Worm (Caenorhabditis elegans) whole organism, L1 larva: ENCODE measurements around the gene F19B10.10.

ENCODE experiments used
- ama-1 ChIP-seq: fragments of 150-350 bp; optimal IDR thresholded peaks from 2 replicates; lab custom pipeline; 2014
- ets-5 ChIP-seq: fragments of 200-800 bp; sonication (Bioruptor generic); IDR thresholded peaks from 2 replicates; pipeline ENCODE4 v1.3.6; 2022; ENCODE audit warnings: missing genetic modification characterization, missing compliant biosample characterization
- nhr-11 ChIP-seq: fragments of 150-350 bp; optimal IDR thresholded peaks from 2 replicates; lab custom pipeline; 2014; ENCODE audit warnings: missing biosample characterization, missing genetic modification characterization
- nhr-237 ChIP-seq: fragments of 150-350 bp; optimal IDR thresholded peaks from 2 replicates; lab custom pipeline; 2014; ENCODE audit warnings: missing biosample characterization, missing genetic modification characterization
- pag-3 ChIP-seq: sonication (generic microtip); optimal IDR thresholded peaks from 2 replicates; lab custom pipeline; 2017; ENCODE audit warnings: missing genetic modification characterization, mild to moderate bottlenecking, missing compliant biosample characterization, antibody characterized with exemption, borderline replicate concordance; ENCODE audit not compliant: insufficient read depth
- snpc-4 ChIP-seq: fragments of 150-350 bp; optimal IDR thresholded peaks from 2 replicates; lab custom pipeline; 2014; ENCODE audit warnings: missing biosample characterization, missing genetic modification characterization
- tlp-1 ChIP-seq: fragments of 150-350 bp; optimal IDR thresholded peaks from 2 replicates; lab custom pipeline; 2014; ENCODE audit warnings: missing biosample characterization, missing genetic modification characterization

DNA sequence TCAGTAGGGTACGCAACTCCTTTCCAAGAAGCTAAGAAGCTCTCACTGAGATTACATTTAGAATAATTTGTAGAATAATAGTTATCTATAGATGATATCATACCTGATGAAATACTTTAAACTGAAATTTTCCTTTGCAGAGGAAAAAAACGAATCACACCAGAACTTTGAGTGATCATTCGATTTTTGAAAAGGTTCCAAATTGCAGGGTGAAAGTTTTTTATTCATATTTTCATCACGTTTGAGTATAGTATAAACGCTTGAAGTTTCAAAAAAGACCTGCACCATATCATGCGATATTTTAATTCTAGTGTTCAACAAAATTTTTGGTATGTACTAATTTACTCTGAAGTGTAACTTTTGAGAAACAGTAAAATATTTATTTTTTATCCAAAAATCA, 33.4 kb upstream of the F19B10.10 start, which contains the start of gene srh-100:
- no peak for TF ChIP-seq snpc-4 (tag; lab: Kevin White, UChicago)
- no peak for TF ChIP-seq tlp-1 (tag; lab: Kevin White, UChicago)
- no peak for TF ChIP-seq ama-1 (lab: Kevin White, UChicago)
- no peak for TF ChIP-seq nhr-237 (tag; lab: Kevin White, UChicago)
- no peak for TF ChIP-seq nhr-11 (tag; lab: Kevin White, UChicago)
- TF ChIP-seq pag-3 (tag; lab: Kevin White, UChicago), result no peak
- no peak for TF ChIP-seq ets-5
